Worm (Caenorhabditis elegans): Measurements from ENCODE around the gene K02E11.6.
A peak's percentile ranks its signal among the peaks of the same experiment; 100 is the strongest.

K02E11.6 gene

DNA sequence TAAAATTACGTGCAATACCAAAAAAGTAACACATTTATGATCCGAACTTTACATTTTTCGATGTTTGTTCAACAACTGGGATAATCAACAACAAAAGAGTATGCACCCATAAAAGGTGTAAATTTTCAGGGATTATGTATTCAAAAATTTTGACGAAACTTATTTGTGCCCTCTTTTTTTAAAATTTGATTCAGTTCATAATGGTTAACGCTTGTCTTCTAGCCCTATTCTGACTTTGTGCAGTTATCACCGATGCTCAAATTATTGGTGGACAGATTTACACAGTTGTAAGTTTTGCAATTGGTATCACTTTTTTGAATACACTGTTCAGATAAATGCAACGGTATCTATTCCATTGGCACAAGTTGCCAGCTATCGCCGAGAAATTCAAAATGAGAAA, at the start of gene K02E11.6:
K02E11.6 (plus strand) TSS at position 149 of the 400 bp plus-strand sequence.
- TF ChIP-seq fkh-2 (tag; optimal IDR thresholded peaks at IDR 0.05), result no peak
- TF ChIP-seq ZK546.5 (tag; optimal IDR thresholded peaks at IDR 0.05), result no peak
- no peak for TF ChIP-seq unc-39 (tag; optimal IDR thresholded peaks at IDR 0.05)
- TF ChIP-seq lsy-12 (tag; optimal IDR thresholded peaks at IDR 0.05), result no peak
- no peak for TF ChIP-seq lin-15B (tag; optimal IDR thresholded peaks at IDR 0.05)
- no peak for TF ChIP-seq egl-27 (tag; optimal IDR thresholded peaks at IDR 0.05)
- no peak for TF ChIP-seq fos-1 (tag; optimal IDR thresholded peaks at IDR 0.05)
- TF ChIP-seq nhr-237 (tag; optimal IDR thresholded peaks at IDR 0.05), result no peak
- no peak for TF ChIP-seq elt-1 (tag; optimal IDR thresholded peaks at IDR 0.05)
- no peak for TF ChIP-seq nhr-23 (tag; optimal IDR thresholded peaks at IDR 0.05)
- TF ChIP-seq nhr-25 (tag; optimal IDR thresholded peaks at IDR 0.05), result no peak
- no peak for TF ChIP-seq snpc-4 (tag; optimal IDR thresholded peaks at IDR 0.05)
- no peak for TF ChIP-seq ceh-16 (tag; optimal IDR thresholded peaks at IDR 0.05)
- no peak for TF ChIP-seq nhr-43 (tag; optimal IDR thresholded peaks at IDR 0.05; ENCODE audit: poor library complexity, severe bottlenecking)
- no peak for TF ChIP-seq ceh-28 (tag; optimal IDR thresholded peaks at IDR 0.05)
- no peak for TF ChIP-seq skn-1 (tag; optimal IDR thresholded peaks at IDR 0.05)

DNA sequence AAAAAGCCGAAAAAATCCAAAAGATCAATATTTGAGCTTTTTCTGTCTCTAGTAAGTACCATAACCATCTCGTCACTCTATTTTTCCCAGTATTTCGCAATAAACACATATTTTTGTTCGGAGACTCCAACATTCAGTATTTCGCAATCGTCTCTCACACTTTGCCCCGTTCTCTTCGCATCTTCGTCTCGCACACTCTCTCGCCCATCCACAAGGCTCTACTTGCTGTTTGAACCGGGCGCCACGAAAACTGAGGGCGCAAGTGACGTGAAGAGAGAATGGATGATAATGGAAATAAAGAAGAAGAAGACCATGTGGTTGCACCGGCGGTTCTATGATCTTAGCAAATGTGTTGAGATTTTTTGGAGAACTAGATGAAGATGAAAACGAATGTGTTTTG, 48.5 kb upstream of the K02E11.6 start:
- TF ChIP-seq nfya-1 (tag; optimal IDR thresholded peaks at IDR 0.05; ENCODE audit: insufficient read depth), result peak; percentile 93
- no peak for TF ChIP-seq zag-1 (tag; optimal IDR thresholded peaks at IDR 0.05)
- TF ChIP-seq nhr-11 (tag; optimal IDR thresholded peaks at IDR 0.05), result peak; percentile 91
- TF ChIP-seq ztf-4 (tag; optimal IDR thresholded peaks at IDR 0.05), result peak; percentile 17
- peak in 1 of 2 experiments; percentile 27 for TF ChIP-seq eor-1 (tag; optimal IDR thresholded peaks at IDR 0.05)
- peak; percentile 58 for TF ChIP-seq mdl-1 (tag; optimal IDR thresholded peaks at IDR 0.05)
- TF ChIP-seq lin-15B (tag; optimal IDR thresholded peaks at IDR 0.05), result peak; percentile 83
- peak in 2 of 3 experiments; percentile 81 to 84 for TF ChIP-seq elt-3 (tag; optimal IDR thresholded peaks at IDR 0.05)
- TF ChIP-seq fkh-10 (GFP tag; optimal IDR thresholded peaks at IDR 0.05), result peak; percentile 11
- TF ChIP-seq pqm-1 (tag; optimal IDR thresholded peaks at IDR 0.05), result peak; percentile 81
- TF ChIP-seq nhr-67 (tag; optimal IDR thresholded peaks at IDR 0.05), result no peak
- peak; percentile 40 for TF ChIP-seq elt-1 (tag; optimal IDR thresholded peaks at IDR 0.05)
- TF ChIP-seq mml-1 (tag; optimal IDR thresholded peaks at IDR 0.05), result no peak
- TF ChIP-seq snpc-4 (tag; optimal IDR thresholded peaks at IDR 0.05), result peak; percentile 67
- peak; percentile 11 for TF ChIP-seq egl-27 (tag; optimal IDR thresholded peaks at IDR 0.05)
- TF ChIP-seq ceh-28 (tag; optimal IDR thresholded peaks at IDR 0.05), result peak; percentile 87
- TF ChIP-seq nhr-12 (tag; optimal IDR thresholded peaks at IDR 0.05), result no peak
- no peak for TF ChIP-seq ama-1 (optimal IDR thresholded peaks at IDR 0.05)
- peak; percentile 93 for TF ChIP-seq jun-1 (tag; optimal IDR thresholded peaks at IDR 0.05)
- TF ChIP-seq nhr-77 (tag; optimal IDR thresholded peaks at IDR 0.05), result no peak
- TF ChIP-seq daf-12 (tag; optimal IDR thresholded peaks at IDR 0.05), result no peak
- peak; percentile 83 for TF ChIP-seq sea-2 (GFP tag; optimal IDR thresholded peaks at IDR 0.05)
- TF ChIP-seq elt-2 (tag; optimal IDR thresholded peaks at IDR 0.05), result peak; percentile 85
- peak; percentile 85 for TF ChIP-seq lsy-12 (tag; optimal IDR thresholded peaks at IDR 0.05)
- peak; percentile 82 for TF ChIP-seq nhr-23 (tag; optimal IDR thresholded peaks at IDR 0.05)
- TF ChIP-seq hmg-11 (tag; optimal IDR thresholded peaks at IDR 0.05), result peak; percentile 83
- peak; percentile 49 for TF ChIP-seq ceh-82 (tag; optimal IDR thresholded peaks at IDR 0.05)
- TF ChIP-seq tbx-2 (tag; optimal IDR thresholded peaks at IDR 0.05), result peak; percentile 67
- no peak for TF ChIP-seq nhr-76 (tag; optimal IDR thresholded peaks at IDR 0.05)
- TF ChIP-seq egl-5 (tag; optimal IDR thresholded peaks at IDR 0.05), result peak; percentile 87
- no peak for TF ChIP-seq ceh-9 (tag; optimal IDR thresholded peaks at IDR 0.05)
- TF ChIP-seq lin-39 (tag; optimal IDR thresholded peaks at IDR 0.05), result peak; percentile 95
- no peak for TF ChIP-seq nhr-237 (tag; optimal IDR thresholded peaks at IDR 0.05)
- TF ChIP-seq ZK546.5 (tag; optimal IDR thresholded peaks at IDR 0.05), result no peak
- peak; percentile 76 for TF ChIP-seq fkh-2 (tag; optimal IDR thresholded peaks at IDR 0.05)
- peak; percentile 92 for TF ChIP-seq skn-1 (tag; optimal IDR thresholded peaks at IDR 0.05)
- peak; percentile 78 for TF ChIP-seq nhr-43 (tag; optimal IDR thresholded peaks at IDR 0.05; ENCODE audit: poor library complexity, severe bottlenecking)
- TF ChIP-seq pha-4 (tag; optimal IDR thresholded peaks at IDR 0.05), result peak; percentile 96
- peak; percentile 91 for TF ChIP-seq nhr-25 (tag; optimal IDR thresholded peaks at IDR 0.05)
- TF ChIP-seq unc-62 (GFP tag; optimal IDR thresholded peaks at IDR 0.05), result peak; percentile 92
- no peak for TF ChIP-seq ceh-16 (tag; optimal IDR thresholded peaks at IDR 0.05)
- peak; percentile 79 for TF ChIP-seq R02D3.7 (tag; optimal IDR thresholded peaks at IDR 0.05)
